Fruit fly (Drosophila melanogaster) Kc167 (cell line): ENCODE results near the gene Chrac-16.

Experiments used
- h ChIP-seq: fragments of >200 bp; optimal IDR thresholded peaks from 3 replicates; lab custom pipeline; 2018; ENCODE audit warnings: missing external identifiers
- psq ChIP-seq: fragments of >200 bp; optimal IDR thresholded peaks from 2 replicates; lab custom pipeline; 2017; ENCODE audit warnings: missing external identifiers
- ttk ChIP-seq: sonication (Bioruptor generic); optimal IDR thresholded peaks from 2 replicates; lab custom pipeline; 2017; ENCODE audit warnings: missing external identifiers

DNA sequence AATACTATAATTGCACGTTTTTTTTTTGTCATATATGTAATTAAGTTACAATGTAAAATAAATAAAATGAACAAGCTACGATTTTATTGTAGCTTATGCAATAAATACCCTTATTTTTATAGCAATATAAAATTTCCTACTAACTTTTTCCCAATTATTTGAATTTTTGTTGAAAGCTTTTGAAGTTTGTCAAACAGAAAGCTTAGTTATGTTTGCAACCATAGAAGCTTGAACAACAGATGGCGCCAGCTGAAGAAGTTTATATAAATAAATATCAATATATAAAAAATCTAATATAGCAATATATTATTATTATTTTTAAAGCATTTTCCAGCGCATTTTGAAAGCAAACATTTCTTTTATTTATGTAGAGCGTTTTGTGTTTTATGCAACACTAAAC lies 17.4 kb upstream of the Chrac-16 start:
- TF ChIP-seq psq (lab: Kevin White, UChicago) (no peak), ttk (lab: Kevin White, UChicago) (no peak), h (lab: Kevin White, UChicago) (no peak)
